Worm (Caenorhabditis elegans) whole organism, late embryonic: Measurements from ENCODE around the gene nspc-10.

ENCODE experiments used
- C08G9.2 ChIP-seq: sonication (generic microtip); optimal IDR thresholded peaks from 2 replicates; lab custom pipeline; 2016; ENCODE audit warnings: mild to moderate bottlenecking, missing genetic modification characterization, moderate library complexity, missing compliant biosample characterization
- C38D4.7 ChIP-seq: fragments of 200-800 bp; sonication (Bioruptor generic); optimal IDR thresholded peaks from 2 replicates; lab custom pipeline; 2018; ENCODE audit warnings: mild to moderate bottlenecking, missing genetic modification characterization, moderate library complexity, missing compliant biosample characterization
- F13H6.1 ChIP-seq: sonication (generic microtip); optimal IDR thresholded peaks from 2 replicates; lab custom pipeline; 2016; ENCODE audit warnings: missing genetic modification characterization, missing compliant biosample characterization
- T23F11.4 ChIP-seq: fragments of 200-800 bp; sonication (Bioruptor generic); optimal IDR thresholded peaks from 2 replicates; lab custom pipeline; 2018; ENCODE audit warnings: mild to moderate bottlenecking, missing genetic modification characterization, missing compliant biosample characterization
- ama-1 ChIP-seq: fragments of 150-350 bp; optimal IDR thresholded peaks from 2 replicates; lab custom pipeline; 2014
- ceh-18 ChIP-seq: sonication (generic microtip); optimal IDR thresholded peaks from 2 replicates; lab custom pipeline; 2016; ENCODE audit warnings: missing genetic modification characterization, missing compliant biosample characterization
- ceh-19 ChIP-seq: fragments of 200-800 bp; sonication (Bioruptor generic); optimal IDR thresholded peaks from 2 replicates; lab custom pipeline; 2018; ENCODE audit warnings: mild to moderate bottlenecking, missing genetic modification characterization, missing compliant biosample characterization
- ceh-24 ChIP-seq: sonication (generic microtip); optimal IDR thresholded peaks from 2 replicates; lab custom pipeline; 2016; ENCODE audit warnings: mild to moderate bottlenecking, missing genetic modification characterization, missing compliant biosample characterization
- ceh-30 ChIP-seq: fragments of 150-350 bp; optimal IDR thresholded peaks from 2 replicates; lab custom pipeline; 2014; ENCODE audit warnings: missing biosample characterization, missing genetic modification characterization
- ceh-31 ChIP-seq: sonication (generic microtip); optimal IDR thresholded peaks from 2 replicates; lab custom pipeline; 2016; ENCODE audit warnings: missing genetic modification characterization, missing compliant biosample characterization
- ceh-34 ChIP-seq: sonication (generic microtip); optimal IDR thresholded peaks from 2 replicates; lab custom pipeline; 2016; ENCODE audit warnings: mild to moderate bottlenecking, missing genetic modification characterization, missing compliant biosample characterization
- ceh-45 ChIP-seq: fragments of 200-800 bp; sonication (Bioruptor generic); IDR thresholded peaks from 2 replicates; pipeline ENCODE4 v1.3.6; 2022; ENCODE audit warnings: missing genetic modification reagents, missing genetic modification characterization, missing compliant biosample characterization
- ceh-6 ChIP-seq: fragments of 200-800 bp; sonication (Bioruptor generic); optimal IDR thresholded peaks from 2 replicates; lab custom pipeline; 2018; ENCODE audit warnings: mild to moderate bottlenecking, missing genetic modification characterization, missing compliant biosample characterization
- ceh-9 ChIP-seq: sonication (generic microtip); optimal IDR thresholded peaks from 2 replicates; lab custom pipeline; 2016; ENCODE audit warnings: mild to moderate bottlenecking, missing genetic modification characterization, inconsistent platforms, missing compliant biosample characterization
- che-1 ChIP-seq: sonication (generic microtip); optimal IDR thresholded peaks from 2 replicates; lab custom pipeline; 2016; ENCODE audit warnings: mild to moderate bottlenecking, missing genetic modification characterization, missing compliant biosample characterization
- elt-2 ChIP-seq: sonication (generic microtip); optimal IDR thresholded peaks from 2 replicates; lab custom pipeline; 2016; ENCODE audit warnings: missing genetic modification reagents, missing genetic modification characterization, missing compliant biosample characterization
- fax-1 ChIP-seq: sonication (generic microtip); optimal IDR thresholded peaks from 2 replicates; lab custom pipeline; 2016; ENCODE audit warnings: missing genotype, missing genetic modification characterization, missing compliant biosample characterization
- hlh-30 ChIP-seq: sonication (generic microtip); optimal IDR thresholded peaks from 2 replicates; lab custom pipeline; 2017; ENCODE audit warnings: antibody characterized with exemption, missing genetic modification characterization, missing compliant biosample characterization; ENCODE audit not compliant: insufficient read depth
- hlh-6 ChIP-seq: sonication (generic microtip); optimal IDR thresholded peaks from 2 replicates; lab custom pipeline; 2016; ENCODE audit warnings: missing genotype, missing genetic modification characterization, missing compliant biosample characterization
- hlh-8 ChIP-seq: sonication (generic microtip); optimal IDR thresholded peaks from 2 replicates; lab custom pipeline; 2016; ENCODE audit warnings: missing genotype, missing genetic modification characterization, missing compliant biosample characterization
- lin-11 ChIP-seq: fragments of 200-800 bp; sonication (Bioruptor generic); optimal IDR thresholded peaks from 2 replicates; lab custom pipeline; 2018; ENCODE audit warnings: mild to moderate bottlenecking, missing genetic modification characterization, missing compliant biosample characterization
- mec-3 ChIP-seq: sonication (generic microtip); optimal IDR thresholded peaks from 2 replicates; lab custom pipeline; 2016; ENCODE audit warnings: borderline replicate concordance, missing genetic modification characterization, missing compliant biosample characterization
- nhr-11 ChIP-seq: fragments of 150-350 bp; optimal IDR thresholded peaks from 2 replicates; lab custom pipeline; 2014; ENCODE audit warnings: missing biosample characterization, missing genetic modification characterization
- npax-4 ChIP-seq: sonication (generic microtip); optimal IDR thresholded peaks from 2 replicates; lab custom pipeline; 2016; ENCODE audit warnings: missing genetic modification characterization, missing compliant biosample characterization
- pag-3 ChIP-seq: sonication (generic microtip); optimal IDR thresholded peaks from 2 replicates; lab custom pipeline; 2016; ENCODE audit warnings: missing compliant biosample characterization, missing genetic modification characterization, borderline replicate concordance
- pros-1 ChIP-seq: fragments of 150-350 bp; optimal IDR thresholded peaks from 2 replicates; lab custom pipeline; 2014; ENCODE audit warnings: missing biosample characterization, missing genetic modification reagents, missing genetic modification characterization
- ref-2 ChIP-seq: sonication (generic microtip); optimal IDR thresholded peaks from 2 replicates; lab custom pipeline; 2016; ENCODE audit warnings: missing genetic modification characterization, missing compliant biosample characterization
- sdc-2 ChIP-seq: sonication (generic microtip); optimal IDR thresholded peaks from 2 replicates; lab custom pipeline; 2016; ENCODE audit warnings: missing genotype, missing genetic modification characterization, missing compliant biosample characterization
- sox-2 ChIP-seq: fragments of 200-800 bp; sonication (Bioruptor generic); IDR thresholded peaks from 2 replicates; pipeline ENCODE4 v1.3.6; 2022; ENCODE audit warnings: missing genetic modification reagents, missing genetic modification characterization, missing compliant biosample characterization
- syd-9 ChIP-seq: sonication (generic microtip); optimal IDR thresholded peaks from 2 replicates; lab custom pipeline; 2016; ENCODE audit warnings: mild to moderate bottlenecking, missing genetic modification characterization, moderate library complexity, missing compliant biosample characterization
- tbx-2 ChIP-seq: sonication (generic microtip); optimal IDR thresholded peaks from 2 replicates; lab custom pipeline; 2016; ENCODE audit warnings: missing genetic modification characterization, missing compliant biosample characterization
- tbx-7 ChIP-seq: sonication (generic microtip); optimal IDR thresholded peaks from 2 replicates; lab custom pipeline; 2016; ENCODE audit warnings: missing genotype, missing genetic modification characterization, missing compliant biosample characterization
- ttx-3 ChIP-seq: sonication (generic microtip); optimal IDR thresholded peaks from 2 replicates; lab custom pipeline; 2016; ENCODE audit warnings: missing genetic modification reagents, missing genetic modification characterization, missing compliant biosample characterization
- unc-42 ChIP-seq: sonication (generic microtip); optimal IDR thresholded peaks from 2 replicates; lab custom pipeline; 2016; ENCODE audit warnings: missing genotype, missing genetic modification characterization, missing compliant biosample characterization
- unc-55 ChIP-seq: sonication (generic microtip); optimal IDR thresholded peaks from 2 replicates; lab custom pipeline; 2017; ENCODE audit warnings: missing biosample characterization, missing genetic modification reagents, missing genetic modification characterization
- unc-86 ChIP-seq: sonication (generic microtip); optimal IDR thresholded peaks from 2 replicates; lab custom pipeline; 2016; ENCODE audit warnings: missing genetic modification characterization, missing compliant biosample characterization
- zip-5 ChIP-seq: sonication (generic microtip); optimal IDR thresholded peaks from 2 replicates; lab custom pipeline; 2016; ENCODE audit warnings: missing genetic modification characterization, missing compliant biosample characterization

nspc-10 gene

DNA sequence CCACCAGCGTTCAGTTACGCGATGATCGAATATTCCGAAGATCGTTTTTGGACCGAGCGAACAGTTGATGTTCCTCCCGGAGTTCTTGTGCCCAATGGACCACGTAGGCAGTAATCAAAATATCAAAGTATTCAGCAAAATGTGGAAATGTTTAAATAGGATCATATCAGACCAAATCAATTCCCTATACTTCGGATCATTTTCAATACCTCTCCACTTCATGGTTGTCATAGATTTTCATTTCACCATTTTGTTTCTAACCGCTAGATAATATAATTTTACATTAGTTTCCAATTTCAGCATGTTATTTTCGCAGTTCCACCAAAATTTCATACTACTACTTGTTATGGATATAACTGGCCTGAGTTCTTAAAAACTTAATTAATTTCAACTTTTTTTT is 25.8 kb upstream of the nspc-10 start:
- TF ChIP-seq npax-4 (no peak), ceh-9 (tag; lab: Kevin White, UChicago) (no peak), sdc-2 (tag; lab: Kevin White, UChicago) (no peak), C08G9.2 (tag; lab: Kevin White, UChicago) (no peak), lin-11 (tag; lab: Kevin White, UChicago) (no peak), fax-1 (no peak), sox-2 (GFP tag; lab: Robert Waterston, UW) (no peak)

DNA sequence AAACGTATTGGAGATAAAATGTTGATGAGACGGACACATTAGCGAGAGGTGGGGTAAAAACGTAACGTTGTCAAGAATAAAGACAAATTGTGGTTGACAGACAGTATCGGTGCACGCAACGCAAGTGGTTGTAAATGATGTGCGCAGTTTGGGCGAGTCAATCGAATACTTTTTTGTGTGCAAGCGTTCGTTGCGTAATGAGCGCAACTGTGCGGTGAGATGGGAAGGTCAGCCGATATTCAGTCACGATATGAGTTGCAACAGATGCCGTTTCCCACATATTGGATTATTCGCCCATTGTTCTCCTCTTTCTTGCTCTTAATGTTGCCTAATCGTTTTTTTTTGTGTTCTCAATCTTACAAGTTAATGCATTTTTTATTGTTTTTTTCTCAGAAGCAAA is 22.7 kb upstream of the nspc-10 start, which contains the start of gene ceh-40:
ceh-40 (minus strand) TSS at position 41 of the 400 bp plus-strand sequence.
- TF ChIP-seq unc-55 (peak; percentile 49), hlh-30 (no peak), elt-2 (tag; lab: Kevin White, UChicago) (peak; percentile 26), tbx-2 (peak; percentile 35), unc-42 (tag; lab: Kevin White, UChicago) (no peak), ceh-34 (tag; lab: Kevin White, UChicago) (no peak), pag-3 (tag; lab: Kevin White, UChicago) (no peak)

DNA sequence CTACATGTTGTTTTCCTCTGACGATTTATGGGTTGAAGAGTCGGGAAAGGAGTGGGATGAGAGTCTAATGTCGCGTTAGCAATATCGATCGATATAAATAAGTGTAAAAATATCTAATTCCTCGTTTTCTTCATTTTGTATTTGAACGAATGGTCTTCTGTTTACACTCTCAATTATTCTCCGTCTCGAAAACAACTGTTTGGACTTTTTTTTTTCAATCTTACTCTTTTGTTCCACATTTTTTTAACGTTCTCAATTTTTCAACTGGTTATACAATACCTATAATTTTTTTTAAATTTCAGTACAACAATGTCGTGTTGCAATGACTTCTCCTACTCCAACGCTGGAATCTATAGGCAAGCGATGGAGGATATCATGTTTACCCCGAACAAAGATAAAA is 22.1 kb upstream of the nspc-10 start, which contains the start of gene F17A2.13:
F17A2.13 (plus strand) TSS at position 301 of the 400 bp plus-strand sequence.
- TF ChIP-seq hlh-8 (tag; lab: Kevin White, UChicago) = no peak
- no peak for TF ChIP-seq ceh-31
- no peak for TF ChIP-seq ref-2
- no peak for TF ChIP-seq F13H6.1 (tag; lab: Kevin White, UChicago)
- TF ChIP-seq ceh-19 (GFP tag; lab: Kevin White, UChicago) = no peak
- TF ChIP-seq T23F11.4 (GFP tag; lab: Kevin White, UChicago) = no peak
- TF ChIP-seq ceh-30 (tag; lab: Kevin White, UChicago) = no peak
- no peak for TF ChIP-seq unc-86
- TF ChIP-seq syd-9 (tag; lab: Kevin White, UChicago) = no peak
- no peak for TF ChIP-seq hlh-6 (tag; lab: Kevin White, UChicago)
- no peak for TF ChIP-seq unc-42 (tag; lab: Kevin White, UChicago)
- no peak for TF ChIP-seq mec-3 (tag; lab: Kevin White, UChicago)
- no peak for TF ChIP-seq fax-1
- no peak for TF ChIP-seq ceh-24 (tag; lab: Kevin White, UChicago)

DNA sequence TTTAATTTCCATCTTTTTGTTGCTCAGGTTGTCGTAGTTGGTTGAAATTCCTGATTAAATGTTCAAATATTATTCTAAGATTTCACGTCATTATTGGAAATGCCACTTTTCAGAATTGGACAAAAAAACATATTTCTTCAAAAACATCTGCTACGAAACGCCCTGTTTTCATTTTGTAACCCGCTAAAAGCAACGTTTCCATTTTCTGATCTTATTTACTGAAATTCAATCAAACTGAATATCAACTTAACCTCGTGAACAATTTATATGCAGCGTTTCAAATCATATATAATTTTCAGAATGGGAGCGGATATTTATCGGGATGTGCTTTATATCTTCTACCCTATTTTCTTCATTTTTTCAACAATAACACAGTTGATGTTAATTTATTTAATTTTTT is 20.0 kb upstream of the nspc-10 start, which contains the start of gene srd-40:
srd-40 (plus strand) TSS at position 301 of the 400 bp plus-strand sequence.
- no peak for TF ChIP-seq C38D4.7 (GFP tag; lab: Kevin White, UChicago)
- TF ChIP-seq zip-5 (tag; lab: Kevin White, UChicago) = no peak
- TF ChIP-seq pros-1 (tag; lab: Kevin White, UChicago) = no peak
- no peak for TF ChIP-seq unc-55
- no peak for TF ChIP-seq lin-11 (tag; lab: Kevin White, UChicago)
- TF ChIP-seq ceh-45 (GFP tag; lab: Robert Waterston, UW) = no peak
- no peak for TF ChIP-seq ceh-18 (tag; lab: Kevin White, UChicago)
- TF ChIP-seq ceh-6 (GFP tag; lab: Kevin White, UChicago) = no peak
- no peak for TF ChIP-seq tbx-7 (tag; lab: Kevin White, UChicago)
- no peak for TF ChIP-seq che-1
- TF ChIP-seq nhr-11 (tag; lab: Kevin White, UChicago) = no peak
- TF ChIP-seq hlh-8 (tag; lab: Kevin White, UChicago) = no peak
- TF ChIP-seq ama-1 (lab: Kevin White, UChicago) = no peak
- no peak for TF ChIP-seq syd-9 (tag; lab: Kevin White, UChicago)
- TF ChIP-seq C08G9.2 (tag; lab: Kevin White, UChicago) = no peak
- TF ChIP-seq hlh-30 = no peak
- TF ChIP-seq ttx-3 (tag; lab: Kevin White, UChicago) = no peak
